Worm (Caenorhabditis elegans) whole organism, L4 larva: ENCODE data around the gene col-153.

Source experiments
- D1046.2 ChIP-seq: fragments of 200-800 bp; sonication (Bioruptor generic); IDR thresholded peaks from 2 replicates; pipeline ENCODE4 v1.3.6; 2022; ENCODE audit warnings: missing genetic modification characterization, missing compliant biosample characterization
- Y105C5A.15 ChIP-seq: fragments of 200-800 bp; sonication (Bioruptor generic); IDR thresholded peaks from 2 replicates; pipeline ENCODE4 v1.3.6; 2022; ENCODE audit warnings: missing genetic modification characterization, missing compliant biosample characterization
- fkh-10 ChIP-seq: fragments of 150-350 bp; optimal IDR thresholded peaks from 2 replicates; lab custom pipeline; 2014; ENCODE audit warnings: missing biosample characterization, missing genetic modification reagents, missing genetic modification characterization
- hif-1 ChIP-seq, 2 experiments: sonication (generic microtip); optimal IDR thresholded peaks; 2 replicates each; lab custom pipeline; 2016 to 2017; ENCODE audit warnings: missing compliant biosample characterization in 2 of 2, missing genetic modification characterization in 2 of 2, missing genetic modification reagents in 2 of 2, missing genotype in 2 of 2, mild to moderate bottlenecking in 1 of 2
- jun-1 ChIP-seq: fragments of 150-350 bp; optimal IDR thresholded peaks from 2 replicates; lab custom pipeline; 2014; ENCODE audit warnings: missing biosample characterization, missing genetic modification reagents, missing genetic modification characterization
- lsy-2 ChIP-seq, 2 experiments: fragments of 150-350 bp in 1 of 2; sonication (generic microtip) in 1 of 2; optimal IDR thresholded peaks; 2 replicates each; lab custom pipeline; 2014 to 2017; ENCODE audit warnings: missing biosample characterization in 2 of 2, missing genetic modification characterization in 2 of 2
- nhr-102 ChIP-seq: sonication (generic microtip); optimal IDR thresholded peaks from 2 replicates; lab custom pipeline; 2016; ENCODE audit warnings: mild to moderate bottlenecking, missing genetic modification characterization, moderate library complexity, missing compliant biosample characterization
- nhr-25 ChIP-seq: sonication (generic microtip); optimal IDR thresholded peaks from 2 replicates; lab custom pipeline; 2017; ENCODE audit warnings: missing genetic modification characterization, mild to moderate bottlenecking, missing compliant biosample characterization, antibody characterized with exemption, moderate library complexity, borderline replicate concordance; ENCODE audit not compliant: insufficient read depth
- nhr-41 ChIP-seq: fragments of 200-800 bp; sonication (Bioruptor generic); IDR thresholded peaks from 2 replicates; pipeline ENCODE4 v1.3.6; 2022; ENCODE audit warnings: missing genetic modification reagents, missing genetic modification characterization, missing compliant biosample characterization
- nhr-42 ChIP-seq: fragments of 200-800 bp; sonication (Bioruptor generic); IDR thresholded peaks from 2 replicates; pipeline ENCODE4 v1.3.6; 2022; ENCODE audit warnings: missing genetic modification characterization, missing compliant biosample characterization

ce11 chrV:10949511-10949910 lies at the start of gene col-153:
- TF ChIP-seq nhr-25 (tag; lab: Kevin White, UChicago), result no peak
- no peak for TF ChIP-seq lsy-2 (tag; optimal IDR thresholded peaks at IDR 0.05; lab: Kevin White, UChicago)
- no peak for TF ChIP-seq nhr-42
- TF ChIP-seq nhr-102 (tag; lab: Kevin White, UChicago), result no peak
- TF ChIP-seq D1046.2 (GFP tag; lab: Robert Waterston, UW), result no peak
- TF ChIP-seq jun-1 (tag; lab: Kevin White, UChicago), result no peak
- TF ChIP-seq Y105C5A.15, result no peak
- no peak for TF ChIP-seq fkh-10 (GFP tag; lab: Kevin White, UChicago)
- TF ChIP-seq nhr-41 (GFP tag; lab: Robert Waterston, UW), result no peak
- TF ChIP-seq hif-1 (tag; optimal IDR thresholded peaks at IDR 0.05; lab: Kevin White, UChicago), result no peak
